Fruit fly (Drosophila melanogaster) S2 (cell line): ENCODE results near the gene HtrA2.

Source experiments
- CG8478 ChIP-seq: fragments of >200 bp; optimal IDR thresholded peaks from 2 replicates; lab custom pipeline; 2018
- CTCF ChIP-seq, 2 experiments: fragments of >200 bp; optimal IDR thresholded peaks; 2 replicates each; lab custom pipeline; 2018

dm6 chr3R:14542038-14542437 is 30.5 kb upstream of the HtrA2 start:
- TF ChIP-seq CG8478 (lab: Kevin White, UChicago) = no peak
- no peak for TF ChIP-seq CTCF (optimal IDR thresholded peaks at IDR 0.05; lab: Kevin White, UChicago)
